Fruit fly (Drosophila melanogaster): ENCODE measurements around the gene S-Lap3.

The S-Lap3 gene

DNA sequence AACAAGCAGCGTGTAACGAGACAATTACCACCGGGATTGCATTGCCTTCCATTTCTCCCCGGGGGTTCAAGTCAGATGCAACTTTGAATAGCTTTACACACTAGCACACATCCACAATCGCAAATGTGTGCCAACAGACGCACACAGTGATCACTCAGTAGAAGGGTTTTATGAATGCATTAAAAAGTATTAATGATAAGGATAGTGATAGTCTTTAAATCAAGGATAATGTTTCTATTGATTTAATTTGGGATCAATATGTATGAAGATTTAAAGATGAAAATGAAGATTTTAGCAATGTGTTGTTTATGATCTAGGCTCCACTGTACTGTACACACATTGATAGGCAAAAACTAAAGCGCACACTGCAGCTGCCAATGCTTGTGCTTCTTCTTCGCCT, 39.6 kb downstream of the S-Lap3 start (continued):
- TF ChIP-seq CG9609 (GFP tag; optimal IDR thresholded peaks at IDR 0.05), result no peak
- TF ChIP-seq nmo (GFP tag; optimal IDR thresholded peaks at IDR 0.05), result no peak
- no peak for TF ChIP-seq CG7556 (GFP tag; optimal IDR thresholded peaks at IDR 0.05)
- no peak for TF ChIP-seq D19B (GFP tag; optimal IDR thresholded peaks at IDR 0.05)
- no peak for TF ChIP-seq pfk (GFP tag; optimal IDR thresholded peaks at IDR 0.05)
- no peak for TF ChIP-seq tna (GFP tag; IDR thresholded peaks at IDR 0.05; ENCODE audit: partially characterized antibody)
- peak; percentile 93 for TF ChIP-seq Ets65A (GFP tag)
- TF ChIP-seq CG10654 (GFP tag; optimal IDR thresholded peaks at IDR 0.05), result no peak
- no peak for TF ChIP-seq klu (GFP tag; IDR thresholded peaks at IDR 0.05)
- TF ChIP-seq CG12104 (GFP tag; optimal IDR thresholded peaks at IDR 0.05), result no peak
- TF ChIP-seq prd (optimal IDR thresholded peaks at IDR 0.05), result no peak
- TF ChIP-seq prd (GFP tag; IDR thresholded peaks at IDR 0.05), result peak; percentile 41; the same call in 1 of the 3 replicates
- no peak for TF ChIP-seq CG15514 (GFP tag; optimal IDR thresholded peaks at IDR 0.05)
- TF ChIP-seq CTCF (GFP tag; optimal IDR thresholded peaks at IDR 0.05), result no peak
- no peak for TF ChIP-seq unc-4 (GFP tag; IDR thresholded peaks at IDR 0.05; ENCODE audit: partially characterized antibody)
- TF ChIP-seq CG3163 (GFP tag; optimal IDR thresholded peaks at IDR 0.05), result no peak
- peak; percentile 22 for TF ChIP-seq gem (tag; optimal IDR thresholded peaks at IDR 0.05)
- TF ChIP-seq ab (GFP tag; optimal IDR thresholded peaks at IDR 0.05), result no peak
- TF ChIP-seq CG2129 (GFP tag; IDR thresholded peaks at IDR 0.05; ENCODE audit: partially characterized antibody), result no peak
- TF ChIP-seq CG7839 (tag; optimal IDR thresholded peaks at IDR 0.05), result peak; percentile 3
- TF ChIP-seq CG18476 (GFP tag; optimal IDR thresholded peaks at IDR 0.05), result no peak
- TF ChIP-seq row (GFP tag; IDR thresholded peaks at IDR 0.05), result peak; percentile 50; the same call in 2 of the 3 replicates
- TF ChIP-seq CG34224 (GFP tag; IDR thresholded peaks at IDR 0.05; ENCODE audit: partially characterized antibody), result no peak
- TF ChIP-seq jigr1 (GFP tag; IDR thresholded peaks at IDR 0.05), result no peak
- no peak for TF ChIP-seq Bgb (GFP tag; IDR thresholded peaks at IDR 0.05; ENCODE audit: partially characterized antibody)
- peak; percentile 17 for TF ChIP-seq Blimp-1 (GFP tag; optimal IDR thresholded peaks at IDR 0.05)
- TF ChIP-seq Opbp (GFP tag; IDR thresholded peaks at IDR 0.05; ENCODE audit: partially characterized antibody), result no peak
- no peak for TF ChIP-seq h (optimal IDR thresholded peaks at IDR 0.05)
- TF ChIP-seq CG12942 (GFP tag; optimal IDR thresholded peaks at IDR 0.05), result no peak
- TF ChIP-seq CG3995 (GFP tag; optimal IDR thresholded peaks at IDR 0.05), result no peak
- TF ChIP-seq CG6813 (GFP tag; optimal IDR thresholded peaks at IDR 0.05), result no peak
- no peak for TF ChIP-seq HLH3B (GFP tag; IDR thresholded peaks at IDR 0.05)
- no peak for TF ChIP-seq PHDP (tag; optimal IDR thresholded peaks at IDR 0.05)
- no peak for TF ChIP-seq Antp (GFP tag; optimal IDR thresholded peaks at IDR 0.05)
- TF ChIP-seq CG2712 (tag; optimal IDR thresholded peaks at IDR 0.05), result peak; percentile 8
- TF ChIP-seq CG17568 (GFP tag; optimal IDR thresholded peaks at IDR 0.05), result no peak
- no peak for TF ChIP-seq shn (GFP tag; optimal IDR thresholded peaks at IDR 0.05)
- no peak for TF ChIP-seq CG12236 (GFP tag; optimal IDR thresholded peaks at IDR 0.05)
- peak; percentile 13 for TF ChIP-seq Sox102F (GFP tag; optimal IDR thresholded peaks at IDR 0.05)
- no peak for TF ChIP-seq en (GFP tag; optimal IDR thresholded peaks at IDR 0.05)
- TF ChIP-seq CG12659 (GFP tag; optimal IDR thresholded peaks at IDR 0.05), result no peak
- TF ChIP-seq CG15011 (GFP tag; optimal IDR thresholded peaks at IDR 0.05), result no peak
- TF ChIP-seq CG4730 (GFP tag; IDR thresholded peaks at IDR 0.05), result 0 out of 2 replicates have a peak, but pooled peaks have one; percentile 7
- TF ChIP-seq CG11247 (GFP tag; IDR thresholded peaks at IDR 0.05), result no peak
- no peak for TF ChIP-seq sima (GFP tag; optimal IDR thresholded peaks at IDR 0.05)
- no peak for TF ChIP-seq CG13296 (GFP tag; optimal IDR thresholded peaks at IDR 0.05)
- TF ChIP-seq CG10979 (tag; optimal IDR thresholded peaks at IDR 0.05), result no peak
- TF ChIP-seq Six4 (GFP tag; optimal IDR thresholded peaks at IDR 0.05), result no peak
- TF ChIP-seq CG9727 (GFP tag; optimal IDR thresholded peaks at IDR 0.05), result no peak
- no peak for TF ChIP-seq CG3407 (GFP tag; optimal IDR thresholded peaks at IDR 0.05)
- TF ChIP-seq sens-2 (GFP tag; IDR thresholded peaks at IDR 0.05), result no peak
